Fruit fly (Drosophila melanogaster): ENCODE results near the gene CG14301.
A peak's percentile ranks its signal among the peaks of the same experiment; 100 is the strongest.

CG14301 gene

DNA sequence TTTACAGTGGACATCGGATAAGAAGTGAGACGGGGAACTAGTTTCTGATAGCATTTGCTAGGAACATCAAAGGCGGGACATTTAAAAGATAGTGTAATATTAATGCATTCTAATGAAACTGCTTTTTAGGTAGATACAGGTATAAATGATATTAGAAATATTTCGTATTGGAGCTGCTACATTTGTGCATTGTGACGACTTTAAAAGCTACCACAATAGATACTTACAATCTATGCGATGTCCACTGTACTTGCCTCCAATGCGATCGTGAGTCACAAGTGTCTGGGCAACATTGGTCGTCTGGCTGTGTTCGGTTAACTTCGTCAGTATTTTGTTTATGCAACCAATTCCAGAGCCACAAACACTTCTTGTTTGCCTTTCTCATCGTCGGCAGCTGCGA is 28.6 kb upstream of the CG14301 start (continued):
- TF ChIP-seq tll (GFP tag; optimal IDR thresholded peaks at IDR 0.05) (no peak), NC2β (GFP tag; optimal IDR thresholded peaks at IDR 0.05) (no peak), CG11695 (GFP tag; IDR thresholded peaks at IDR 0.05) (0 out of 3 replicates have a peak, but pooled peaks have one; percentile 16), Gsc (GFP tag; IDR thresholded peaks at IDR 0.05) (no peak), CG10321 (GFP tag; IDR thresholded peaks at IDR 0.05) (no peak), onecut (GFP tag; IDR thresholded peaks at IDR 0.05) (no peak; the same call in 1 of the 2 replicates), Taf1 (GFP tag; IDR thresholded peaks at IDR 0.05) (no peak), CG12391 (tag; optimal IDR thresholded peaks at IDR 0.05) (no peak), wek (GFP tag; optimal IDR thresholded peaks at IDR 0.05) (no peak), tgo (GFP tag; IDR thresholded peaks at IDR 0.05) (peak; percentile 43; the same call in 2 of the 3 replicates), CG17802 (tag; optimal IDR thresholded peaks at IDR 0.05) (no peak), bowl (GFP tag; IDR thresholded peaks at IDR 0.05) (no peak), zfh1 (GFP tag; IDR thresholded peaks at IDR 0.05) (no peak), Fer2 (tag; optimal IDR thresholded peaks at IDR 0.05) (no peak), CG11560 (tag; IDR thresholded peaks at IDR 0.05) (no peak), D19A (tag; optimal IDR thresholded peaks at IDR 0.05) (no peak), Pdp1 (GFP tag; optimal IDR thresholded peaks at IDR 0.05) (peak; percentile 24 to 86), ken (GFP tag; IDR thresholded peaks at IDR 0.05) (no peak), CG8765 (GFP tag; IDR thresholded peaks at IDR 0.05) (no peak), CG1529 (GFP tag; optimal IDR thresholded peaks at IDR 0.05) (no peak), CG9817 (tag; optimal IDR thresholded peaks at IDR 0.05) (peak; percentile 47), inv (GFP tag; IDR thresholded peaks at IDR 0.05; ENCODE audit: partially characterized antibody) (no peak), CG34376 (GFP tag; optimal IDR thresholded peaks at IDR 0.05) (no peak), kah (GFP tag; optimal IDR thresholded peaks at IDR 0.05) (no peak), eve (GFP tag; optimal IDR thresholded peaks at IDR 0.05) (no peak), cad (GFP tag; optimal IDR thresholded peaks at IDR 0.05) (no peak), gcm2 (GFP tag; optimal IDR thresholded peaks at IDR 0.05) (no peak), aop (GFP tag; IDR thresholded peaks at IDR 0.05) (no peak), sisA (GFP tag; IDR thresholded peaks at IDR 0.05) (peak; percentile 39; the same call in 1 of the 2 replicates), MESR4 (GFP tag; optimal IDR thresholded peaks at IDR 0.05) (no peak), hkb (optimal IDR thresholded peaks at IDR 0.05) (no peak), hkb (GFP tag; IDR thresholded peaks at IDR 0.05) (no peak), CG2875 (GFP tag; optimal IDR thresholded peaks at IDR 0.05) (no peak), ERR (GFP tag; optimal IDR thresholded peaks at IDR 0.05) (no peak), H2.0 (GFP tag; IDR thresholded peaks at IDR 0.05) (no peak), CG4707 (GFP tag; optimal IDR thresholded peaks at IDR 0.05) (no peak), CG7987 (GFP tag; optimal IDR thresholded peaks at IDR 0.05) (no peak), CG6689 (GFP tag; IDR thresholded peaks at IDR 0.05) (peak; percentile 18; the same call in 1 of the 2 replicates), Blimp-1 (GFP tag; optimal IDR thresholded peaks at IDR 0.05) (peak; percentile 5), CG11723 (GFP tag; optimal IDR thresholded peaks at IDR 0.05) (no peak), CG10147 (GFP tag; optimal IDR thresholded peaks at IDR 0.05) (no peak), Dek (tag; optimal IDR thresholded peaks at IDR 0.05) (no peak), CG30431 (GFP tag; optimal IDR thresholded peaks at IDR 0.05) (no peak), Xrp1 (GFP tag; IDR thresholded peaks at IDR 0.05) (peak; percentile 46; the same call in 1 of the 2 replicates), dmrt11E (tag; optimal IDR thresholded peaks at IDR 0.05) (no peak), HmgD (GFP tag; optimal IDR thresholded peaks at IDR 0.05) (no peak), CrebB (tag; optimal IDR thresholded peaks at IDR 0.05) (no peak), CG9932 (GFP tag; IDR thresholded peaks at IDR 0.05) (0 out of 2 replicates have a peak, but pooled peaks have one; percentile 24), B-H2 (GFP tag; optimal IDR thresholded peaks at IDR 0.05) (no peak), tap (tag; optimal IDR thresholded peaks at IDR 0.05) (peak; percentile 12), Adf1 (GFP tag; IDR thresholded peaks at IDR 0.05) (no peak), CG16813 (GFP tag; IDR thresholded peaks at IDR 0.05; ENCODE audit: partially characterized antibody) (no peak)
